Worm (Caenorhabditis elegans) whole organism, late embryonic: ENCODE results near the gene ell-1.
A peak's percentile ranks its signal among the peaks of the same experiment; 100 is the strongest.

ENCODE experiments used
- F13H6.1 ChIP-seq: sonication (generic microtip); optimal IDR thresholded peaks from 2 replicates; lab custom pipeline; 2016; ENCODE audit warnings: missing genetic modification characterization, missing compliant biosample characterization
- K02D7.2 ChIP-seq: sonication (generic microtip); optimal IDR thresholded peaks from 2 replicates; lab custom pipeline; 2017; ENCODE audit warnings: mild to moderate bottlenecking, missing genetic modification characterization, missing compliant biosample characterization
- K09A11.1 ChIP-seq: sonication (generic microtip); optimal IDR thresholded peaks from 2 replicates; lab custom pipeline; 2017; ENCODE audit warnings: antibody characterized with exemption, mild to moderate bottlenecking, missing genetic modification characterization, missing compliant biosample characterization; ENCODE audit not compliant: insufficient read depth
- T23F11.4 ChIP-seq: fragments of 200-800 bp; sonication (Bioruptor generic); optimal IDR thresholded peaks from 2 replicates; lab custom pipeline; 2018; ENCODE audit warnings: mild to moderate bottlenecking, missing genetic modification characterization, missing compliant biosample characterization
- ahr-1 ChIP-seq: sonication (generic microtip); optimal IDR thresholded peaks from 2 replicates; lab custom pipeline; 2016; ENCODE audit warnings: missing genetic modification characterization, missing compliant biosample characterization
- ceh-18 ChIP-seq: sonication (generic microtip); optimal IDR thresholded peaks from 2 replicates; lab custom pipeline; 2016; ENCODE audit warnings: missing genetic modification characterization, missing compliant biosample characterization
- ceh-2 ChIP-seq: sonication (generic microtip); optimal IDR thresholded peaks from 2 replicates; lab custom pipeline; 2016; ENCODE audit warnings: missing genotype, missing genetic modification characterization, missing compliant biosample characterization
- ceh-22 ChIP-seq: sonication (generic microtip); optimal IDR thresholded peaks from 2 replicates; lab custom pipeline; 2017; ENCODE audit warnings: missing biosample characterization, missing genetic modification characterization
- ceh-30 ChIP-seq: fragments of 150-350 bp; optimal IDR thresholded peaks from 2 replicates; lab custom pipeline; 2014; ENCODE audit warnings: missing biosample characterization, missing genetic modification characterization
- ceh-31 ChIP-seq: sonication (generic microtip); optimal IDR thresholded peaks from 2 replicates; lab custom pipeline; 2016; ENCODE audit warnings: missing genetic modification characterization, missing compliant biosample characterization
- ceh-45 ChIP-seq: fragments of 200-800 bp; sonication (Bioruptor generic); IDR thresholded peaks from 2 replicates; pipeline ENCODE4 v1.3.6; 2022; ENCODE audit warnings: missing genetic modification reagents, missing genetic modification characterization, missing compliant biosample characterization
- ceh-48 ChIP-seq: sonication (generic microtip); optimal IDR thresholded peaks from 2 replicates; lab custom pipeline; 2016; ENCODE audit warnings: missing genetic modification characterization, inconsistent platforms, missing compliant biosample characterization
- ceh-6 ChIP-seq: fragments of 200-800 bp; sonication (Bioruptor generic); optimal IDR thresholded peaks from 2 replicates; lab custom pipeline; 2018; ENCODE audit warnings: mild to moderate bottlenecking, missing genetic modification characterization, missing compliant biosample characterization
- che-1 ChIP-seq: sonication (generic microtip); optimal IDR thresholded peaks from 2 replicates; lab custom pipeline; 2016; ENCODE audit warnings: mild to moderate bottlenecking, missing genetic modification characterization, missing compliant biosample characterization
- dmd-4 ChIP-seq: sonication (generic microtip); optimal IDR thresholded peaks from 2 replicates; lab custom pipeline; 2016; ENCODE audit warnings: borderline replicate concordance, missing genetic modification characterization, missing compliant biosample characterization
- dve-1 ChIP-seq: sonication (generic microtip); optimal IDR thresholded peaks from 2 replicates; lab custom pipeline; 2017; ENCODE audit warnings: antibody characterized with exemption, mild to moderate bottlenecking, missing genetic modification characterization, missing compliant biosample characterization
- elt-2 ChIP-seq: sonication (generic microtip); optimal IDR thresholded peaks from 2 replicates; lab custom pipeline; 2016; ENCODE audit warnings: missing genetic modification reagents, missing genetic modification characterization, missing compliant biosample characterization
- elt-4 ChIP-seq: sonication (generic microtip); optimal IDR thresholded peaks from 2 replicates; lab custom pipeline; 2016; ENCODE audit warnings: missing genetic modification characterization, missing compliant biosample characterization
- ets-4 ChIP-seq: sonication (generic microtip); optimal IDR thresholded peaks from 2 replicates; lab custom pipeline; 2016; ENCODE audit warnings: missing genetic modification characterization, missing compliant biosample characterization
- eyg-1 ChIP-seq: sonication (generic microtip); optimal IDR thresholded peaks from 2 replicates; lab custom pipeline; 2016; ENCODE audit warnings: missing genotype, missing genetic modification characterization, missing compliant biosample characterization
- fax-1 ChIP-seq: sonication (generic microtip); optimal IDR thresholded peaks from 2 replicates; lab custom pipeline; 2016; ENCODE audit warnings: missing genotype, missing genetic modification characterization, missing compliant biosample characterization
- fkh-10 ChIP-seq: fragments of 150-350 bp; optimal IDR thresholded peaks from 2 replicates; lab custom pipeline; 2014; ENCODE audit warnings: missing biosample characterization, missing genetic modification reagents, missing genetic modification characterization
- fkh-6 ChIP-seq: sonication (generic microtip); optimal IDR thresholded peaks from 2 replicates; lab custom pipeline; 2016; ENCODE audit warnings: missing genetic modification characterization, missing compliant biosample characterization
- gmeb-2 ChIP-seq: sonication (generic microtip); optimal IDR thresholded peaks from 2 replicates; lab custom pipeline; 2016; ENCODE audit warnings: missing genetic modification characterization, inconsistent platforms, missing compliant biosample characterization
- hlh-13 ChIP-seq: fragments of 200-800 bp; sonication (Bioruptor generic); optimal IDR thresholded peaks from 2 replicates; lab custom pipeline; 2018; ENCODE audit warnings: mild to moderate bottlenecking, missing genetic modification characterization, missing compliant biosample characterization
- hlh-30 ChIP-seq: sonication (generic microtip); optimal IDR thresholded peaks from 2 replicates; lab custom pipeline; 2017; ENCODE audit warnings: antibody characterized with exemption, missing genetic modification characterization, missing compliant biosample characterization; ENCODE audit not compliant: insufficient read depth
- hlh-6 ChIP-seq: sonication (generic microtip); optimal IDR thresholded peaks from 2 replicates; lab custom pipeline; 2016; ENCODE audit warnings: missing genotype, missing genetic modification characterization, missing compliant biosample characterization
- hlh-8 ChIP-seq: sonication (generic microtip); optimal IDR thresholded peaks from 2 replicates; lab custom pipeline; 2016; ENCODE audit warnings: missing genotype, missing genetic modification characterization, missing compliant biosample characterization
- lim-6 ChIP-seq: sonication (generic microtip); optimal IDR thresholded peaks from 2 replicates; lab custom pipeline; 2016; ENCODE audit warnings: missing genetic modification characterization, missing compliant biosample characterization
- lin-11 ChIP-seq: fragments of 200-800 bp; sonication (Bioruptor generic); optimal IDR thresholded peaks from 2 replicates; lab custom pipeline; 2018; ENCODE audit warnings: mild to moderate bottlenecking, missing genetic modification characterization, missing compliant biosample characterization
- madf-2 ChIP-seq: sonication (generic microtip); optimal IDR thresholded peaks from 2 replicates; lab custom pipeline; 2017; ENCODE audit warnings: missing genetic modification characterization, missing compliant biosample characterization
- mec-3 ChIP-seq: sonication (generic microtip); optimal IDR thresholded peaks from 2 replicates; lab custom pipeline; 2016; ENCODE audit warnings: borderline replicate concordance, missing genetic modification characterization, missing compliant biosample characterization
- nfya-1 ChIP-seq: sonication (generic microtip); optimal IDR thresholded peaks from 2 replicates; lab custom pipeline; 2017; ENCODE audit warnings: missing genetic modification characterization, mild to moderate bottlenecking, missing compliant biosample characterization, antibody characterized with exemption, moderate library complexity
- pag-3 ChIP-seq: sonication (generic microtip); optimal IDR thresholded peaks from 2 replicates; lab custom pipeline; 2016; ENCODE audit warnings: missing compliant biosample characterization, missing genetic modification characterization, borderline replicate concordance
- pat-9 ChIP-seq: fragments of 200-800 bp; sonication (Bioruptor generic); optimal IDR thresholded peaks from 2 replicates; lab custom pipeline; 2018; ENCODE audit warnings: mild to moderate bottlenecking, missing genetic modification characterization, moderate library complexity, missing compliant biosample characterization
- pax-1 ChIP-seq: fragments of 150-350 bp; optimal IDR thresholded peaks from 2 replicates; lab custom pipeline; 2014; ENCODE audit warnings: missing biosample characterization, missing genetic modification characterization
- pha-2 ChIP-seq: sonication (generic microtip); optimal IDR thresholded peaks from 2 replicates; lab custom pipeline; 2017; ENCODE audit warnings: mild to moderate bottlenecking, missing genetic modification characterization, missing compliant biosample characterization
- pha-4 ChIP-seq: fragments of 150-350 bp; optimal IDR thresholded peaks from 2 replicates; lab custom pipeline; 2018; ENCODE audit warnings: missing biosample characterization, missing genetic modification reagents, missing genetic modification characterization
- pqm-1 ChIP-seq: sonication (generic microtip); optimal IDR thresholded peaks from 2 replicates; lab custom pipeline; 2016; ENCODE audit warnings: missing genetic modification characterization, missing compliant biosample characterization
- pros-1 ChIP-seq: fragments of 150-350 bp; optimal IDR thresholded peaks from 2 replicates; lab custom pipeline; 2014; ENCODE audit warnings: missing biosample characterization, missing genetic modification reagents, missing genetic modification characterization
- rnt-1 ChIP-seq: sonication (generic microtip); optimal IDR thresholded peaks from 2 replicates; lab custom pipeline; 2016; ENCODE audit warnings: missing genetic modification characterization, missing compliant biosample characterization
- sdc-2 ChIP-seq: sonication (generic microtip); optimal IDR thresholded peaks from 2 replicates; lab custom pipeline; 2016; ENCODE audit warnings: missing genotype, missing genetic modification characterization, missing compliant biosample characterization
- sox-2 ChIP-seq: fragments of 200-800 bp; sonication (Bioruptor generic); IDR thresholded peaks from 2 replicates; pipeline ENCODE4 v1.3.6; 2022; ENCODE audit warnings: missing genetic modification reagents, missing genetic modification characterization, missing compliant biosample characterization
- sox-4 ChIP-seq: sonication (generic microtip); optimal IDR thresholded peaks from 2 replicates; lab custom pipeline; 2017; ENCODE audit warnings: mild to moderate bottlenecking, missing genetic modification characterization, inconsistent platforms, missing compliant biosample characterization
- syd-9 ChIP-seq: sonication (generic microtip); optimal IDR thresholded peaks from 2 replicates; lab custom pipeline; 2016; ENCODE audit warnings: mild to moderate bottlenecking, missing genetic modification characterization, moderate library complexity, missing compliant biosample characterization
- ttx-3 ChIP-seq: sonication (generic microtip); optimal IDR thresholded peaks from 2 replicates; lab custom pipeline; 2016; ENCODE audit warnings: missing genetic modification reagents, missing genetic modification characterization, missing compliant biosample characterization
- unc-3 ChIP-seq, 2 experiments: fragments of 200-800 bp in 1 of 2; sonication (Bioruptor generic) in 1 of 2; sonication (generic microtip) in 1 of 2; conservative IDR thresholded peaks in 1 of 2; optimal IDR thresholded peaks in 1 of 2; 2 replicates each; pipeline versions ENCODE4 v1.3.6 to Lab custom; 2016 to 2022; ENCODE audit warnings: missing compliant biosample characterization in 2 of 2, missing genetic modification characterization in 2 of 2, missing genetic modification reagents in 1 of 2
- unc-55 ChIP-seq: sonication (generic microtip); optimal IDR thresholded peaks from 2 replicates; lab custom pipeline; 2017; ENCODE audit warnings: missing biosample characterization, missing genetic modification reagents, missing genetic modification characterization
- unc-86 ChIP-seq: sonication (generic microtip); optimal IDR thresholded peaks from 2 replicates; lab custom pipeline; 2016; ENCODE audit warnings: missing genetic modification characterization, missing compliant biosample characterization
- zip-5 ChIP-seq: sonication (generic microtip); optimal IDR thresholded peaks from 2 replicates; lab custom pipeline; 2016; ENCODE audit warnings: missing genetic modification characterization, missing compliant biosample characterization
- ztf-16 ChIP-seq: sonication (generic microtip); optimal IDR thresholded peaks from 2 replicates; lab custom pipeline; 2017; ENCODE audit warnings: missing genetic modification characterization, missing compliant biosample characterization

ell-1 gene

ce11 chrIV:4397586-4397985, 3.4 kb downstream of the ell-1 start:
- TF ChIP-seq nfya-1 (tag; lab: Kevin White, UChicago) (peak; percentile 85), eyg-1 (tag; lab: Kevin White, UChicago) (no peak)

DNA sequence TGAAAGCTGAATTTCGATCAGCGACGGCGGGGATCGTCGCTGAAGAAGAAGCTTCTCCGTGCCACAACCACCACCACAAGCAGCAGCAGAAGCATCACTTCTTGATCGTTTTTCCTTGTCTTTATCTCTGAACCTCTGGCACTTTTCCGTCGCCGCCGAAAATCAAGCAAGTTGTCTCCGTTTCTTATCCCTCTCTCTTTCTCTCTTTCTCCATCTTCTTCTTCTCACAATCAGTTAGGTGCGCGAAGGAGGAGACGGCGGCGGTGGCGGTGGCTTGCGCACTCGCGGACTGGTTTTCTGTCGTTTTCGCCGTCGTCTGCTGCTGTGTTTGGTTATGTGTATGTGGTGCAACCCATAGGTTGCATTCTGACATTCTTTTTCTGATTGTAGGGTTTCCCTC, 4.2 kb downstream of the ell-1 start:
- TF ChIP-seq ceh-6, result no peak
- TF ChIP-seq pha-4, result no peak
- no peak for TF ChIP-seq K02D7.2
- TF ChIP-seq fkh-6 (tag; lab: Kevin White, UChicago), result no peak
- TF ChIP-seq gmeb-2, result no peak
- no peak for TF ChIP-seq ceh-2
- TF ChIP-seq ceh-48 (tag; lab: Kevin White, UChicago), result no peak
- no peak for TF ChIP-seq pqm-1 (tag; lab: Kevin White, UChicago)
- TF ChIP-seq lin-11 (tag; lab: Kevin White, UChicago), result no peak
- TF ChIP-seq unc-3 (GFP tag; conservative IDR thresholded peaks at IDR 0.05; lab: Robert Waterston, UW), result no peak
- no peak for TF ChIP-seq unc-3 (tag; optimal IDR thresholded peaks at IDR 0.05; lab: Kevin White, UChicago)
- no peak for TF ChIP-seq T23F11.4
- no peak for TF ChIP-seq mec-3
- no peak for TF ChIP-seq hlh-13 (GFP tag; lab: Kevin White, UChicago)
- TF ChIP-seq pros-1 (tag; lab: Kevin White, UChicago), result no peak
- no peak for TF ChIP-seq fax-1 (tag; lab: Kevin White, UChicago)
- peak; percentile 19 for TF ChIP-seq che-1 (tag; lab: Kevin White, UChicago)
- no peak for TF ChIP-seq syd-9
- TF ChIP-seq ceh-45 (GFP tag; lab: Robert Waterston, UW), result no peak
- no peak for TF ChIP-seq hlh-8 (tag; lab: Kevin White, UChicago)
- no peak for TF ChIP-seq ets-4 (tag; lab: Kevin White, UChicago)
- TF ChIP-seq zip-5, result no peak
- no peak for TF ChIP-seq ttx-3 (tag; lab: Kevin White, UChicago)
- TF ChIP-seq nfya-1 (tag; lab: Kevin White, UChicago), result peak; percentile 13
- no peak for TF ChIP-seq pha-2 (tag; lab: Kevin White, UChicago)
- no peak for TF ChIP-seq elt-4 (tag; lab: Kevin White, UChicago)
- TF ChIP-seq dve-1, result no peak
- TF ChIP-seq elt-2 (tag; lab: Kevin White, UChicago), result peak; percentile 28
- TF ChIP-seq sdc-2 (tag; lab: Kevin White, UChicago), result peak; percentile 5
- TF ChIP-seq fkh-10 (GFP tag; lab: Kevin White, UChicago), result no peak
- no peak for TF ChIP-seq ceh-22
- TF ChIP-seq lim-6 (tag; lab: Kevin White, UChicago), result no peak
- TF ChIP-seq F13H6.1 (tag; lab: Kevin White, UChicago), result peak; percentile 15
- no peak for TF ChIP-seq ztf-16 (tag; lab: Kevin White, UChicago)
- TF ChIP-seq hlh-6 (tag; lab: Kevin White, UChicago), result no peak
- TF ChIP-seq pag-3, result no peak
- peak; percentile 2 for TF ChIP-seq ceh-18
- TF ChIP-seq ceh-30, result no peak
- TF ChIP-seq K09A11.1 (tag; lab: Kevin White, UChicago), result no peak
- TF ChIP-seq unc-55 (GFP tag; lab: Kevin White, UChicago), result peak; percentile 37
- no peak for TF ChIP-seq sox-2 (GFP tag; lab: Robert Waterston, UW)
- TF ChIP-seq ceh-31 (tag; lab: Kevin White, UChicago), result peak; percentile 26
- TF ChIP-seq unc-86, result no peak
- TF ChIP-seq pax-1 (tag; lab: Kevin White, UChicago), result no peak
- no peak for TF ChIP-seq hlh-30 (tag; lab: Kevin White, UChicago)
- TF ChIP-seq dmd-4 (tag; lab: Kevin White, UChicago), result no peak
- peak; percentile 54 for TF ChIP-seq rnt-1 (tag; lab: Kevin White, UChicago)
- no peak for TF ChIP-seq ahr-1 (tag; lab: Kevin White, UChicago)
- no peak for TF ChIP-seq pat-9 (tag; lab: Kevin White, UChicago)
- no peak for TF ChIP-seq madf-2 (tag; lab: Kevin White, UChicago)
- TF ChIP-seq sox-4 (tag; lab: Kevin White, UChicago), result no peak
